Worm (Caenorhabditis elegans) whole organism, young adult: ENCODE measurements around the gene ubc-15.

Experiments used
- ama-1 ChIP-seq, 3 experiments: fragments of 150-350 bp in 1 of 3; sonication (generic microtip) in 2 of 3; optimal IDR thresholded peaks; 2 replicates each; lab custom pipeline; 2014 to 2018; ENCODE audit warnings: missing biosample characterization in 2 of 3, missing genetic modification characterization in 2 of 3, missing genetic modification reagents in 2 of 3
- ceh-40 ChIP-seq: fragments of 200-800 bp; sonication (Bioruptor generic); IDR thresholded peaks from 2 replicates; pipeline ENCODE4 v1.3.6; 2022; ENCODE audit warnings: missing genetic modification characterization, missing compliant biosample characterization
- hrde-1 ChIP-seq: sonication (generic microtip); optimal IDR thresholded peaks from 2 replicates; lab custom pipeline; 2016; ENCODE audit warnings: missing genetic modification characterization, mild to moderate bottlenecking, missing compliant biosample characterization, moderate library complexity, missing genotype, missing genetic modification reagents, borderline replicate concordance
- nhr-179 ChIP-seq: sonication (generic microtip); optimal IDR thresholded peaks from 2 replicates; lab custom pipeline; 2016; ENCODE audit warnings: mild to moderate bottlenecking, missing genetic modification characterization, missing compliant biosample characterization
- tlf-1 ChIP-seq: fragments of 200-800 bp; sonication (Bioruptor generic); optimal IDR thresholded peaks from 2 replicates; lab custom pipeline; 2018; ENCODE audit warnings: mild to moderate bottlenecking, missing genetic modification characterization, missing compliant biosample characterization
- unc-62 ChIP-seq: fragments of 150-350 bp; optimal IDR thresholded peaks from 2 replicates; lab custom pipeline; 2014; ENCODE audit warnings: missing biosample characterization, missing genetic modification reagents, missing genetic modification characterization
- ztf-6 ChIP-seq: fragments of 200-800 bp; sonication (Bioruptor generic); IDR thresholded peaks from 2 replicates; pipeline ENCODE4 v1.3.6; 2022; ENCODE audit warnings: missing genetic modification reagents, missing genetic modification characterization, missing compliant biosample characterization

- TF ChIP-seq hrde-1 (no peak), tlf-1 (GFP tag; lab: Kevin White, UChicago) (peak; percentile 67), ztf-6 (GFP tag; lab: Robert Waterston, UW) (0 out of 2 replicates have a peak, but pooled peaks have one; percentile 44), ama-1 (optimal IDR thresholded peaks at IDR 0.05; lab: Kevin White, UChicago) (no peak), ama-1 (GFP tag; optimal IDR thresholded peaks at IDR 0.05; lab: Kevin White, UChicago) (no peak), nhr-179 (tag; lab: Kevin White, UChicago) (no peak), unc-62 (GFP tag; lab: Kevin White, UChicago) (no peak), ceh-40 (GFP tag; lab: Robert Waterston, UW) (no peak)
Measured at ce11 chrII:2888957-2889630, 24.3 kb downstream of the ubc-15 start, which contains the start of gene pinn-1.
